Fruit fly (Drosophila melanogaster) whole organism, embryonic: ENCODE measurements around the gene CG7483.

ENCODE experiments used
- Aef1 ChIP-seq: fragments of 200-800 bp; sonication (Bioruptor generic); IDR thresholded peaks from 3 replicates; pipeline ENCODE4 v1.3.6; 2022; ENCODE audit warnings: missing biosample characterization, missing genetic modification characterization
- BEAF-32 ChIP-seq: fragments of 200-800 bp; sonication (Bioruptor generic); optimal IDR thresholded peaks from 3 replicates; lab custom pipeline; 2017; ENCODE audit warnings: missing biosample characterization, missing genetic modification characterization, mild to moderate bottlenecking, moderate library complexity, missing genetic modification reagents
- Bgb ChIP-seq: fragments of 200-800 bp; sonication (Bioruptor generic); IDR thresholded peaks from 2 replicates; pipeline ENCODE4 v1.3.6; 2022; ENCODE audit warnings: missing biosample characterization, missing genetic modification characterization; ENCODE audit not compliant: partially characterized antibody
- CG13296 ChIP-seq: fragments of 200-800 bp; sonication (Bioruptor generic); optimal IDR thresholded peaks from 3 replicates; lab custom pipeline; 2018; ENCODE audit warnings: missing biosample characterization, mild to moderate bottlenecking, missing genetic modification characterization
- CG14710 ChIP-seq: fragments of 200-800 bp; sonication (Bioruptor generic); optimal IDR thresholded peaks from 3 replicates; lab custom pipeline; 2019; ENCODE audit warnings: missing biosample characterization, mild to moderate bottlenecking, missing genetic modification characterization, moderate library complexity
- CG15011 ChIP-seq: fragments of 200-800 bp; sonication (Bioruptor generic); optimal IDR thresholded peaks from 3 replicates; lab custom pipeline; 2018; ENCODE audit warnings: missing biosample characterization, mild to moderate bottlenecking, missing genetic modification characterization
- CG17186 ChIP-seq: fragments of 200-800 bp; sonication (Bioruptor generic); optimal IDR thresholded peaks from 3 replicates; lab custom pipeline; 2017; ENCODE audit warnings: missing biosample characterization, missing genetic modification reagents, missing genetic modification characterization
- CG17912 ChIP-seq: fragments of 200-800 bp; sonication (Bioruptor generic); optimal IDR thresholded peaks from 2 replicates; lab custom pipeline; 2018; ENCODE audit warnings: missing biosample characterization, mild to moderate bottlenecking, missing genetic modification characterization
- CG30020 ChIP-seq: fragments of 200-800 bp; optimal IDR thresholded peaks from 2 replicates; lab custom pipeline; 2019; ENCODE audit warnings: missing biosample characterization, mild to moderate bottlenecking, missing genetic modification characterization, moderate library complexity
- CG32772 ChIP-seq: fragments of 200-800 bp; sonication (Bioruptor generic); IDR thresholded peaks from 2 replicates; pipeline ENCODE4 v1.3.6; 2022; ENCODE audit warnings: missing biosample characterization, missing genetic modification characterization
- CG33557 ChIP-seq: fragments of 200-800 bp; sonication (Bioruptor generic); optimal IDR thresholded peaks from 2 replicates; lab custom pipeline; 2019; ENCODE audit warnings: missing biosample characterization, mild to moderate bottlenecking, missing genetic modification characterization, moderate library complexity
- CG3407 ChIP-seq: fragments of 200-800 bp; sonication (Bioruptor generic); optimal IDR thresholded peaks from 2 replicates; lab custom pipeline; 2018; ENCODE audit warnings: missing biosample characterization, mild to moderate bottlenecking, missing genetic modification characterization
- CG4730 ChIP-seq: fragments of 200-800 bp; sonication (Bioruptor generic); IDR thresholded peaks from 2 replicates; pipeline ENCODE4 v1.3.6; 2022; ENCODE audit warnings: missing biosample characterization, missing genetic modification characterization
- CG6689 ChIP-seq: fragments of 200-800 bp; sonication (Bioruptor generic); IDR thresholded peaks from 2 replicates; pipeline ENCODE4 v1.3.6; 2022; ENCODE audit warnings: missing biosample characterization, missing genetic modification characterization
- CG7372 ChIP-seq: fragments of 200-800 bp; sonication (Bioruptor generic); IDR thresholded peaks from 2 replicates; pipeline ENCODE4 v1.3.6; 2022; ENCODE audit warnings: missing biosample characterization, missing genetic modification characterization
- CG7963 ChIP-seq: fragments of 200-800 bp; sonication (Bioruptor generic); IDR thresholded peaks from 3 replicates; pipeline ENCODE4 v1.3.6; 2022; ENCODE audit warnings: missing biosample characterization, missing genetic modification characterization; ENCODE audit not compliant: partially characterized antibody
- CG8281 ChIP-seq: fragments of 200-800 bp; sonication (Bioruptor generic); optimal IDR thresholded peaks from 2 replicates; lab custom pipeline; 2018; ENCODE audit warnings: missing biosample characterization, mild to moderate bottlenecking, missing genetic modification characterization, moderate library complexity
- CG8765 ChIP-seq: fragments of 200-800 bp; sonication (Bioruptor generic); IDR thresholded peaks from 2 replicates; pipeline ENCODE4 v1.3.6; 2022; ENCODE audit warnings: missing biosample characterization, missing genetic modification characterization
- CG9609 ChIP-seq: fragments of 200-800 bp; sonication (Bioruptor generic); optimal IDR thresholded peaks from 3 replicates; lab custom pipeline; 2016; ENCODE audit warnings: missing biosample characterization, missing genetic modification characterization
- CoRest ChIP-seq: fragments of 200-800 bp; sonication (Bioruptor generic); optimal IDR thresholded peaks from 3 replicates; lab custom pipeline; 2018; ENCODE audit warnings: missing biosample characterization, mild to moderate bottlenecking, missing genetic modification characterization, moderate library complexity
- D19A ChIP-seq: fragments of 200-800 bp; optimal IDR thresholded peaks from 3 replicates; lab custom pipeline; 2019; ENCODE audit warnings: missing biosample characterization, mild to moderate bottlenecking, missing genetic modification characterization, moderate library complexity
- Fer3 ChIP-seq: fragments of 200-800 bp; sonication (Bioruptor generic); optimal IDR thresholded peaks from 2 replicates; lab custom pipeline; 2018; ENCODE audit warnings: missing biosample characterization, mild to moderate bottlenecking, missing genetic modification characterization, moderate library complexity
- Hand ChIP-seq: fragments of 200-800 bp; sonication (Bioruptor generic); optimal IDR thresholded peaks from 2 replicates; lab custom pipeline; 2017; ENCODE audit warnings: mild to moderate bottlenecking, missing biosample characterization, missing genetic modification reagents, missing genetic modification characterization
- Hey ChIP-seq: fragments of 200-800 bp; sonication (Bioruptor generic); optimal IDR thresholded peaks from 3 replicates; lab custom pipeline; 2018; ENCODE audit warnings: missing biosample characterization, mild to moderate bottlenecking, missing genetic modification characterization
- Kr ChIP-seq: fragments of 200-800 bp; sonication (Bioruptor generic); optimal IDR thresholded peaks from 2 replicates; lab custom pipeline; 2017; ENCODE audit warnings: missing biosample characterization, mild to moderate bottlenecking, missing genetic modification characterization
- Lpt ChIP-seq: fragments of >200 bp; optimal IDR thresholded peaks from 2 replicates; lab custom pipeline; 2018; ENCODE audit warnings: missing biosample characterization, missing genetic modification characterization
- Meics ChIP-seq: fragments of 200-800 bp; sonication (Bioruptor generic); optimal IDR thresholded peaks from 2 replicates; lab custom pipeline; 2017; ENCODE audit warnings: missing biosample characterization, mild to moderate bottlenecking, missing genetic modification characterization
- Mes4 ChIP-seq: fragments of 200-800 bp; sonication (Bioruptor generic); optimal IDR thresholded peaks from 2 replicates; lab custom pipeline; 2016; ENCODE audit warnings: missing biosample characterization, missing genetic modification characterization
- Nf-YB ChIP-seq: fragments of 200-800 bp; sonication (Bioruptor generic); optimal IDR thresholded peaks from 3 replicates; lab custom pipeline; 2019; ENCODE audit warnings: missing biosample characterization, mild to moderate bottlenecking, missing genetic modification characterization, moderate library complexity
- Pdp1 ChIP-seq, 2 experiments: fragments of 200-800 bp; sonication (Bioruptor generic); optimal IDR thresholded peaks; 3 replicates each; lab custom pipeline; 2016; ENCODE audit warnings: missing biosample characterization in 2 of 2, missing genetic modification characterization in 2 of 2, mild to moderate bottlenecking in 1 of 2, moderate library complexity in 1 of 2
- Rx ChIP-seq: fragments of 200-800 bp; sonication (Bioruptor generic); IDR thresholded peaks from 2 replicates; pipeline ENCODE4 v1.3.6; 2022; ENCODE audit warnings: missing biosample characterization, missing genetic modification characterization
- Spps ChIP-seq: fragments of 200-800 bp; sonication (Bioruptor generic); optimal IDR thresholded peaks from 2 replicates; lab custom pipeline; 2018; ENCODE audit warnings: missing biosample characterization, mild to moderate bottlenecking, missing genetic modification characterization
- Trl ChIP-seq, 3 experiments: fragments of >200 bp in 2 of 3; fragments of 200-800 bp in 1 of 3; sonication (Bioruptor generic) in 1 of 3; optimal IDR thresholded peaks; 2 replicates in 1 of 3; 3 replicates in 2 of 3; lab custom pipeline; 2016 to 2017; ENCODE audit warnings: missing biosample characterization in 1 of 3, missing genetic modification characterization in 1 of 3
- bsh ChIP-seq, 2 experiments: fragments of 200-800 bp; sonication (Bioruptor generic); optimal IDR thresholded peaks; 2 replicates each; lab custom pipeline; 2017 to 2018; ENCODE audit warnings: mild to moderate bottlenecking in 2 of 2, missing biosample characterization in 2 of 2, missing genetic modification characterization in 2 of 2, moderate library complexity in 1 of 2
- cas ChIP-seq: fragments of 200-800 bp; sonication (Bioruptor generic); IDR thresholded peaks from 2 replicates; pipeline ENCODE4 v1.3.6; 2022; ENCODE audit warnings: missing biosample characterization, missing genetic modification characterization
- fd96Cb ChIP-seq: fragments of 200-800 bp; sonication (Bioruptor generic); optimal IDR thresholded peaks from 2 replicates; lab custom pipeline; 2018; ENCODE audit warnings: missing biosample characterization, mild to moderate bottlenecking, missing genetic modification characterization, moderate library complexity
- fru ChIP-seq: fragments of >200 bp; optimal IDR thresholded peaks from 2 replicates; lab custom pipeline; 2017
- gsb ChIP-seq: fragments of 200-800 bp; sonication (Bioruptor generic); IDR thresholded peaks from 2 replicates; pipeline ENCODE4 v1.3.6; 2022; ENCODE audit warnings: missing biosample characterization, missing genetic modification characterization
- inv ChIP-seq: fragments of 200-800 bp; sonication (Bioruptor generic); IDR thresholded peaks from 2 replicates; pipeline ENCODE4 v1.3.6; 2022; ENCODE audit warnings: missing biosample characterization, missing genetic modification characterization; ENCODE audit not compliant: partially characterized antibody
- klu ChIP-seq: fragments of 200-800 bp; sonication (Bioruptor generic); IDR thresholded peaks from 2 replicates; pipeline ENCODE4 v1.3.6; 2022; ENCODE audit warnings: missing biosample characterization, missing genetic modification characterization
- lilli ChIP-seq: fragments of 200-800 bp; sonication (Bioruptor generic); optimal IDR thresholded peaks from 3 replicates; lab custom pipeline; 2016; ENCODE audit warnings: missing biosample characterization, missing genetic modification characterization
- mld ChIP-seq: fragments of 200-800 bp; sonication (Bioruptor generic); IDR thresholded peaks from 3 replicates; pipeline ENCODE4 v1.3.6; 2022; ENCODE audit warnings: missing biosample characterization, missing genetic modification characterization; ENCODE audit not compliant: partially characterized antibody
- nmo ChIP-seq: fragments of 200-800 bp; sonication (Bioruptor generic); optimal IDR thresholded peaks from 2 replicates; lab custom pipeline; 2018; ENCODE audit warnings: missing biosample characterization, mild to moderate bottlenecking, missing genetic modification characterization, moderate library complexity
- pnt ChIP-seq: fragments of 200-800 bp; sonication (Bioruptor generic); optimal IDR thresholded peaks from 3 replicates; lab custom pipeline; 2016; ENCODE audit warnings: missing biosample characterization, missing genetic modification characterization
- ro ChIP-seq: fragments of 200-800 bp; sonication (Bioruptor generic); IDR thresholded peaks from 2 replicates; pipeline ENCODE4 v1.3.6; 2022; ENCODE audit warnings: missing biosample characterization, missing genetic modification characterization
- schlank ChIP-seq: fragments of 200-800 bp; sonication (Bioruptor generic); optimal IDR thresholded peaks from 2 replicates; lab custom pipeline; 2018; ENCODE audit warnings: missing biosample characterization, mild to moderate bottlenecking, missing genetic modification characterization
- sim ChIP-seq: fragments of 200-800 bp; sonication (Bioruptor generic); IDR thresholded peaks from 2 replicates; pipeline ENCODE4 v1.3.6; 2022; ENCODE audit warnings: missing biosample characterization, missing genetic modification characterization
- tgo ChIP-seq: fragments of 200-800 bp; sonication (Bioruptor generic); IDR thresholded peaks from 3 replicates; pipeline ENCODE4 v1.3.6; 2022; ENCODE audit warnings: missing biosample characterization, missing genetic modification characterization
- wdn ChIP-seq: fragments of 200-800 bp; sonication (Bioruptor generic); IDR thresholded peaks from 2 replicates; pipeline ENCODE4 v1.3.6; 2022; ENCODE audit warnings: missing biosample characterization, missing genetic modification characterization
- wor ChIP-seq: fragments of 200-800 bp; sonication (Bioruptor generic); IDR thresholded peaks from 2 replicates; pipeline ENCODE4 v1.3.6; 2022; ENCODE audit warnings: missing biosample characterization, missing genetic modification characterization

CG7483 gene

dm6 chr3R:8308515-8308959, 4.5 kb upstream of the CG7483 start, which contains the start of gene tex (continued):
- TF ChIP-seq CG17912 (GFP tag; lab: Kevin White, UChicago) (peak; percentile 14), BEAF-32 (GFP tag; lab: Kevin White, UChicago) (peak; percentile 60), Fer3 (tag; lab: Kevin White, UChicago) (peak; percentile 18), Trl (optimal IDR thresholded peaks at IDR 0.05; lab: Kevin White, UChicago) (peak in 1 of 2 experiments; percentile 52), Trl (GFP tag; optimal IDR thresholded peaks at IDR 0.05; lab: Kevin White, UChicago) (peak; percentile 50), mld (GFP tag; lab: Robert Waterston, UW) (no peak), Hey (tag; lab: Kevin White, UChicago) (no peak), CG17186 (GFP tag; lab: Kevin White, UChicago) (peak; percentile 64), inv (GFP tag; lab: Robert Waterston, UW) (no peak), Mes4 (peak; percentile 35), wdn (GFP tag; lab: Robert Waterston, UW) (no peak), CG3407 (GFP tag; lab: Kevin White, UChicago) (peak; percentile 62), CG32772 (GFP tag; lab: Robert Waterston, UW) (no peak), gsb (GFP tag; lab: Robert Waterston, UW) (no peak), CG8281 (tag; lab: Kevin White, UChicago) (no peak), CG30020 (tag; lab: Kevin White, UChicago) (no peak), fd96Cb (tag; lab: Kevin White, UChicago) (peak; percentile 3), CG13296 (no peak), bsh (GFP tag; optimal IDR thresholded peaks at IDR 0.05; lab: Kevin White, UChicago) (peak in 1 of 2 experiments; percentile 62), CG7372 (GFP tag; lab: Robert Waterston, UW) (no peak), Aef1 (GFP tag; lab: Robert Waterston, UW) (no peak), CG9609 (GFP tag; lab: Kevin White, UChicago) (no peak), Nf-YB (peak; percentile 12), CG15011 (GFP tag; lab: Kevin White, UChicago) (no peak), CG6689 (GFP tag; lab: Robert Waterston, UW) (no peak), klu (GFP tag; lab: Robert Waterston, UW) (no peak), tgo (GFP tag; lab: Robert Waterston, UW) (no peak), Spps (tag; lab: Kevin White, UChicago) (peak; percentile 41), CG8765 (GFP tag; lab: Robert Waterston, UW) (no peak), Pdp1 (GFP tag; optimal IDR thresholded peaks at IDR 0.05; lab: Kevin White, UChicago) (peak in 1 of 2 experiments; percentile 76), nmo (GFP tag; lab: Kevin White, UChicago) (peak; percentile 55), sim (GFP tag; lab: Robert Waterston, UW) (0 out of 2 replicates have a peak, but pooled peaks have one; percentile 52), cas (GFP tag; lab: Robert Waterston, UW) (no peak), D19A (tag; lab: Kevin White, UChicago) (peak; percentile 30), schlank (tag; lab: Kevin White, UChicago) (no peak), Bgb (GFP tag; lab: Robert Waterston, UW) (no peak), Meics (no peak), fru (no peak), lilli (GFP tag; lab: Kevin White, UChicago) (no peak), wor (GFP tag; lab: Robert Waterston, UW) (no peak), CG4730 (GFP tag; lab: Robert Waterston, UW) (no peak), CG33557 (GFP tag; lab: Kevin White, UChicago) (peak; percentile 73), Hand (no peak), Lpt (GFP tag; lab: Kevin White, UChicago) (no peak), CoRest (tag; lab: Kevin White, UChicago) (peak; percentile 7), ro (GFP tag; lab: Robert Waterston, UW) (no peak), CG7963 (GFP tag; lab: Robert Waterston, UW) (no peak), Rx (GFP tag; lab: Robert Waterston, UW) (no peak), CG14710 (tag; lab: Kevin White, UChicago) (peak; percentile 77), pnt (GFP tag; lab: Kevin White, UChicago) (peak; percentile 12), Kr (GFP tag; lab: Kevin White, UChicago) (peak; percentile 14)
